ENCODE assay signal across 1 fruit fly cellular context in the genomic region with DNA sequence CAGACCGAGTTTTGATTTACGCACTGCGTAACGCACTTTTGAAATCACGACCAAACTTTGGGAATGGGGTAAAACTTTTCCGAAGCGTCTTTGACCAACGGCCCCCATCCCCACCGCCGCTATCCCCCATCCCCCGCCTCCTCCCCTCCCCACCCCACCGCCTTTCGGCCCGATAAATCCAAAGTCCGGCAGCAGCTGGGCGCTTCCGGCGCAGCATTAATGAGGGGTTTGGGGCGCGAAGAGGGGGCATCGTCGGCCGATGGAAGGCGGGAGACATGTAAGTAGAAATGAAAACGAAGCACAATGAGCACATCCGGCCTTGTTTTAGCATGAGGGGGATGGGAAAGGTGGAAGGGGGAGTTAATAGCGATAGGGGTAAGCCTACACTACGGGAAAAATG.
A peak's percentile ranks its signal among the peaks of the same experiment; 100 is the strongest.
TF ChIP-seq lines count a peak whose summit lies in the region.

No protein-coding gene starts in this region.

TF ChIP-seq in whole organism, embryonic, 481 proteins besides CTCF, POLR2A, EP300 and RAD21 (continued from another document and continues in another):
- no peak for TF ChIP-seq CG3847 (GFP tag; IDR thresholded peaks at IDR 0.05; lab: Robert Waterston, UW)
- TF ChIP-seq bbx (GFP tag; IDR thresholded peaks at IDR 0.05; lab: Robert Waterston, UW; ENCODE audit: partially characterized antibody), result no peak
- no peak for TF ChIP-seq CG1603 (tag; optimal IDR thresholded peaks at IDR 0.05; lab: Kevin White, UChicago)
- TF ChIP-seq HLH3B (GFP tag; IDR thresholded peaks at IDR 0.05; lab: Robert Waterston, UW), result no peak
- TF ChIP-seq CG30403 (GFP tag; optimal IDR thresholded peaks at IDR 0.05; lab: Kevin White, UChicago), result no peak
- TF ChIP-seq nom (GFP tag; optimal IDR thresholded peaks at IDR 0.05; lab: Kevin White, UChicago), result peak; percentile 96
- no peak for TF ChIP-seq Dad (GFP tag; optimal IDR thresholded peaks at IDR 0.05; lab: Kevin White, UChicago)
- no peak for TF ChIP-seq trem (tag; optimal IDR thresholded peaks at IDR 0.05; lab: Kevin White, UChicago)
- no peak for TF ChIP-seq ttk (GFP tag; IDR thresholded peaks at IDR 0.05; lab: Robert Waterston, UW)
- TF ChIP-seq BtbVII (GFP tag; optimal IDR thresholded peaks at IDR 0.05; lab: Kevin White, UChicago), result no peak
- TF ChIP-seq Side (GFP tag; optimal IDR thresholded peaks at IDR 0.05; lab: Kevin White, UChicago), result no peak
- TF ChIP-seq sens (GFP tag; lab: Kevin White, UChicago), result no peak
- TF ChIP-seq CG15073 (GFP tag; optimal IDR thresholded peaks at IDR 0.05; lab: Kevin White, UChicago), result no peak
- no peak for TF ChIP-seq Mrtf (GFP tag; IDR thresholded peaks at IDR 0.05; lab: Robert Waterston, UW)
- TF ChIP-seq z (GFP tag; IDR thresholded peaks at IDR 0.05; lab: Robert Waterston, UW), result no peak
- no peak for TF ChIP-seq pita (GFP tag; optimal IDR thresholded peaks at IDR 0.05; lab: Kevin White, UChicago)
- peak; percentile 30 for TF ChIP-seq lab (GFP tag; optimal IDR thresholded peaks at IDR 0.05; lab: Kevin White, UChicago)
- TF ChIP-seq Dbx (GFP tag; IDR thresholded peaks at IDR 0.05; lab: Robert Waterston, UW), result no peak
- no peak for TF ChIP-seq CG11723 (GFP tag; optimal IDR thresholded peaks at IDR 0.05; lab: Kevin White, UChicago)
- TF ChIP-seq CG32532 (GFP tag; IDR thresholded peaks at IDR 0.05; lab: Robert Waterston, UW), result peak; percentile 38
- TF ChIP-seq BEAF-32 (GFP tag; optimal IDR thresholded peaks at IDR 0.05; lab: Kevin White, UChicago), result no peak
- peak; percentile 56 for TF ChIP-seq Deaf1 (tag; optimal IDR thresholded peaks at IDR 0.05; lab: Kevin White, UChicago)
- no peak for TF ChIP-seq repo (GFP tag; optimal IDR thresholded peaks at IDR 0.05; lab: Kevin White, UChicago)
- no peak for TF ChIP-seq Myb (GFP tag; optimal IDR thresholded peaks at IDR 0.05; lab: Kevin White, UChicago)
- peak; percentile 23; the same call in 1 of the 2 replicates for TF ChIP-seq NFAT (GFP tag; IDR thresholded peaks at IDR 0.05; lab: Robert Waterston, UW)
- no peak for TF ChIP-seq CG13287 (GFP tag; IDR thresholded peaks at IDR 0.05; lab: Robert Waterston, UW; ENCODE audit: partially characterized antibody)
- TF ChIP-seq CG4282 (GFP tag; optimal IDR thresholded peaks at IDR 0.05; lab: Kevin White, UChicago), result no peak
- TF ChIP-seq nerfin-2 (GFP tag; IDR thresholded peaks at IDR 0.05; lab: Robert Waterston, UW; ENCODE audit: partially characterized antibody), result no peak
- no peak for TF ChIP-seq zfh1 (GFP tag; IDR thresholded peaks at IDR 0.05; lab: Robert Waterston, UW)
- no peak for TF ChIP-seq bcd (GFP tag; optimal IDR thresholded peaks at IDR 0.05; lab: Kevin White, UChicago)
- no peak for TF ChIP-seq CG17186 (GFP tag; optimal IDR thresholded peaks at IDR 0.05; lab: Kevin White, UChicago)
- peak; percentile 17 for TF ChIP-seq CG15514 (GFP tag; optimal IDR thresholded peaks at IDR 0.05; lab: Kevin White, UChicago)
- TF ChIP-seq fru (optimal IDR thresholded peaks at IDR 0.05; lab: Kevin White, UChicago), result no peak
- no peak for TF ChIP-seq CG31441 (GFP tag; IDR thresholded peaks at IDR 0.05; lab: Robert Waterston, UW)
- TF ChIP-seq bowl (GFP tag; IDR thresholded peaks at IDR 0.05; lab: Robert Waterston, UW), result no peak
- TF ChIP-seq kni (GFP tag; optimal IDR thresholded peaks at IDR 0.05; lab: Kevin White, UChicago), result no peak
- peak; percentile 52; the same call in 1 of the 3 replicates for TF ChIP-seq ci (GFP tag; IDR thresholded peaks at IDR 0.05; lab: Robert Waterston, UW)
- TF ChIP-seq ATbp (GFP tag; optimal IDR thresholded peaks at IDR 0.05; lab: Kevin White, UChicago), result peak; percentile 3
- TF ChIP-seq Sin3A (optimal IDR thresholded peaks at IDR 0.05; lab: Kevin White, UChicago), result no peak
- TF ChIP-seq Blimp-1 (GFP tag; optimal IDR thresholded peaks at IDR 0.05; lab: Kevin White, UChicago), result no peak
- TF ChIP-seq wek (GFP tag; optimal IDR thresholded peaks at IDR 0.05; lab: Kevin White, UChicago), result peak; percentile 37
- TF ChIP-seq disco-r (GFP tag; optimal IDR thresholded peaks at IDR 0.05; lab: Kevin White, UChicago), result no peak
- no peak for TF ChIP-seq run (tag; optimal IDR thresholded peaks at IDR 0.05; lab: Kevin White, UChicago)
- TF ChIP-seq odd (GFP tag; optimal IDR thresholded peaks at IDR 0.05; lab: Kevin White, UChicago), result no peak
- TF ChIP-seq CG30431 (GFP tag; optimal IDR thresholded peaks at IDR 0.05; lab: Kevin White, UChicago), result no peak
- no peak for TF ChIP-seq rib (GFP tag; IDR thresholded peaks at IDR 0.05; lab: Robert Waterston, UW)
- TF ChIP-seq mirr (GFP tag; optimal IDR thresholded peaks at IDR 0.05; lab: Kevin White, UChicago), result peak; percentile 41
- no peak for TF ChIP-seq CG4730 (GFP tag; IDR thresholded peaks at IDR 0.05; lab: Robert Waterston, UW)
- no peak for TF ChIP-seq fu2 (GFP tag; optimal IDR thresholded peaks at IDR 0.05; lab: Kevin White, UChicago)
- TF ChIP-seq CG10979 (tag; optimal IDR thresholded peaks at IDR 0.05; lab: Kevin White, UChicago), result no peak
- no peak for TF ChIP-seq CG12391 (tag; optimal IDR thresholded peaks at IDR 0.05; lab: Kevin White, UChicago)
- TF ChIP-seq CG4424 (GFP tag; optimal IDR thresholded peaks at IDR 0.05; lab: Kevin White, UChicago), result no peak
- TF ChIP-seq CG1602 (GFP tag; optimal IDR thresholded peaks at IDR 0.05; lab: Kevin White, UChicago), result no peak
- no peak for TF ChIP-seq CG3838 (GFP tag; optimal IDR thresholded peaks at IDR 0.05; lab: Kevin White, UChicago)
- no peak for TF ChIP-seq onecut (GFP tag; IDR thresholded peaks at IDR 0.05; lab: Robert Waterston, UW)
- TF ChIP-seq cato (GFP tag; optimal IDR thresholded peaks at IDR 0.05; lab: Kevin White, UChicago; ENCODE audit: borderline replicate concordance), result no peak
- peak; percentile 19 for TF ChIP-seq dmrt99B (tag; optimal IDR thresholded peaks at IDR 0.05; lab: Kevin White, UChicago)
- TF ChIP-seq CG6791 (GFP tag; IDR thresholded peaks at IDR 0.05; lab: Robert Waterston, UW; ENCODE audit: partially characterized antibody), result no peak
- TF ChIP-seq CG1647 (GFP tag; optimal IDR thresholded peaks at IDR 0.05; lab: Kevin White, UChicago), result no peak
- no peak for TF ChIP-seq Atf3 (GFP tag; optimal IDR thresholded peaks at IDR 0.05; lab: Kevin White, UChicago)
- TF ChIP-seq aop (GFP tag; IDR thresholded peaks at IDR 0.05; lab: Robert Waterston, UW), result peak; percentile 88
- no peak for TF ChIP-seq CG15601 (tag; optimal IDR thresholded peaks at IDR 0.05; lab: Kevin White, UChicago)
- TF ChIP-seq Jarid2 (GFP tag; optimal IDR thresholded peaks at IDR 0.05; lab: Kevin White, UChicago), result peak; percentile 17
- TF ChIP-seq abd-A (tag; optimal IDR thresholded peaks at IDR 0.05; lab: Kevin White, UChicago), result peak; percentile 27
- no peak for TF ChIP-seq CG13894 (tag; optimal IDR thresholded peaks at IDR 0.05; lab: Kevin White, UChicago)
- peak; percentile 12 for TF ChIP-seq CG12071 (GFP tag; optimal IDR thresholded peaks at IDR 0.05; lab: Kevin White, UChicago)
- no peak for TF ChIP-seq CG5953 (GFP tag; IDR thresholded peaks at IDR 0.05; lab: Robert Waterston, UW)
- no peak for TF ChIP-seq CG15011 (GFP tag; optimal IDR thresholded peaks at IDR 0.05; lab: Kevin White, UChicago)
- TF ChIP-seq unc-4 (GFP tag; IDR thresholded peaks at IDR 0.05; lab: Robert Waterston, UW; ENCODE audit: partially characterized antibody), result no peak
- TF ChIP-seq luna (GFP tag; optimal IDR thresholded peaks at IDR 0.05; lab: Kevin White, UChicago), result no peak
- TF ChIP-seq Fer1 (GFP tag; optimal IDR thresholded peaks at IDR 0.05; lab: Kevin White, UChicago), result no peak
- TF ChIP-seq unpg (GFP tag; optimal IDR thresholded peaks at IDR 0.05; lab: Kevin White, UChicago), result no peak
- no peak for TF ChIP-seq CG6683 (GFP tag; optimal IDR thresholded peaks at IDR 0.05; lab: Kevin White, UChicago)
- no peak for TF ChIP-seq CG11504 (tag; optimal IDR thresholded peaks at IDR 0.05; lab: Kevin White, UChicago)
- TF ChIP-seq bsh (GFP tag; optimal IDR thresholded peaks at IDR 0.05; lab: Kevin White, UChicago), result peak in 1 of 2 experiments; percentile 59
- TF ChIP-seq CG12155 (GFP tag; optimal IDR thresholded peaks at IDR 0.05; lab: Kevin White, UChicago), result no peak
- TF ChIP-seq chm (GFP tag; IDR thresholded peaks at IDR 0.05; lab: Robert Waterston, UW), result no peak
- no peak for TF ChIP-seq Dek (tag; optimal IDR thresholded peaks at IDR 0.05; lab: Kevin White, UChicago)
- TF ChIP-seq Ptx1 (GFP tag; IDR thresholded peaks at IDR 0.05; lab: Robert Waterston, UW), result no peak
- no peak for TF ChIP-seq danr (GFP tag; IDR thresholded peaks at IDR 0.05; lab: Robert Waterston, UW)
- TF ChIP-seq Ets97D (GFP tag; optimal IDR thresholded peaks at IDR 0.05; lab: Kevin White, UChicago), result no peak
- peak; percentile 45 for TF ChIP-seq gcm (GFP tag; optimal IDR thresholded peaks at IDR 0.05; lab: Kevin White, UChicago)
- no peak for TF ChIP-seq dmrt11E (tag; optimal IDR thresholded peaks at IDR 0.05; lab: Kevin White, UChicago)
- no peak for TF ChIP-seq CG7963 (GFP tag; IDR thresholded peaks at IDR 0.05; lab: Robert Waterston, UW; ENCODE audit: partially characterized antibody)
- TF ChIP-seq Meics (GFP tag; optimal IDR thresholded peaks at IDR 0.05; lab: Kevin White, UChicago), result no peak
- TF ChIP-seq CG14667 (GFP tag; IDR thresholded peaks at IDR 0.05; lab: Robert Waterston, UW), result no peak
- peak; percentile 62 for TF ChIP-seq CG12769 (tag; optimal IDR thresholded peaks at IDR 0.05; lab: Kevin White, UChicago)
- no peak for TF ChIP-seq Ssrp (tag; optimal IDR thresholded peaks at IDR 0.05; lab: Kevin White, UChicago)
- TF ChIP-seq Sox100B (GFP tag; optimal IDR thresholded peaks at IDR 0.05; lab: Kevin White, UChicago), result no peak
- TF ChIP-seq croc (GFP tag; conservative IDR thresholded peaks at IDR 0.05; lab: Robert Waterston, UW), result no peak
- TF ChIP-seq Rfx (GFP tag; IDR thresholded peaks at IDR 0.05; lab: Robert Waterston, UW), result no peak
- no peak for TF ChIP-seq amos (GFP tag; IDR thresholded peaks at IDR 0.05; lab: Robert Waterston, UW; ENCODE audit: partially characterized antibody)
- TF ChIP-seq B-H1 (GFP tag; IDR thresholded peaks at IDR 0.05; lab: Robert Waterston, UW), result no peak
- peak; percentile 43 for TF ChIP-seq nau (GFP tag; optimal IDR thresholded peaks at IDR 0.05; lab: Kevin White, UChicago)
- TF ChIP-seq chinmo (GFP tag; IDR thresholded peaks at IDR 0.05; lab: Robert Waterston, UW; ENCODE audit: partially characterized antibody), result 0 out of 4 replicates have a peak, but pooled peaks have one; percentile 8
- no peak for TF ChIP-seq Antp (GFP tag; optimal IDR thresholded peaks at IDR 0.05; lab: Kevin White, UChicago)
- no peak for TF ChIP-seq ro (GFP tag; IDR thresholded peaks at IDR 0.05; lab: Robert Waterston, UW)
- no peak for TF ChIP-seq sc (optimal IDR thresholded peaks at IDR 0.05; lab: Kevin White, UChicago)
- TF ChIP-seq sc (GFP tag; optimal IDR thresholded peaks at IDR 0.05; lab: Kevin White, UChicago), result no peak
- no peak for TF ChIP-seq CG42726 (GFP tag; IDR thresholded peaks at IDR 0.05; lab: Robert Waterston, UW; ENCODE audit: partially characterized antibody)
- no peak for TF ChIP-seq ham (GFP tag; IDR thresholded peaks at IDR 0.05; lab: Robert Waterston, UW)
- peak; percentile 96 for TF ChIP-seq crol (GFP tag; IDR thresholded peaks at IDR 0.05; lab: Robert Waterston, UW)
- TF ChIP-seq CG14441 (GFP tag; IDR thresholded peaks at IDR 0.05; lab: Robert Waterston, UW), result no peak
- peak in 1 of 2 experiments; percentile 60 for TF ChIP-seq Eip74EF (GFP tag; optimal IDR thresholded peaks at IDR 0.05; lab: Kevin White, UChicago)
- TF ChIP-seq CG13296 (GFP tag; optimal IDR thresholded peaks at IDR 0.05; lab: Kevin White, UChicago), result no peak
- no peak for TF ChIP-seq ssp (GFP tag; IDR thresholded peaks at IDR 0.05; lab: Robert Waterston, UW)
- no peak for TF ChIP-seq inv (GFP tag; IDR thresholded peaks at IDR 0.05; lab: Robert Waterston, UW; ENCODE audit: partially characterized antibody)
- TF ChIP-seq da (GFP tag; optimal IDR thresholded peaks at IDR 0.05; lab: Kevin White, UChicago), result no peak
- peak; percentile 27 for TF ChIP-seq pros (GFP tag; optimal IDR thresholded peaks at IDR 0.05; lab: Kevin White, UChicago)
- TF ChIP-seq CG6654 (GFP tag; optimal IDR thresholded peaks at IDR 0.05; lab: Kevin White, UChicago), result no peak
- TF ChIP-seq CG33557 (GFP tag; optimal IDR thresholded peaks at IDR 0.05; lab: Kevin White, UChicago), result no peak
- no peak for TF ChIP-seq CG17829 (tag; optimal IDR thresholded peaks at IDR 0.05; lab: Kevin White, UChicago)
- no peak for TF ChIP-seq al (GFP tag; IDR thresholded peaks at IDR 0.05; lab: Robert Waterston, UW)
- no peak for TF ChIP-seq NC2β (GFP tag; optimal IDR thresholded peaks at IDR 0.05; lab: Kevin White, UChicago)
- no peak for TF ChIP-seq Nf-YB (GFP tag; optimal IDR thresholded peaks at IDR 0.05; lab: Kevin White, UChicago)
- no peak for TF ChIP-seq CG17568 (GFP tag; optimal IDR thresholded peaks at IDR 0.05; lab: Kevin White, UChicago)
- no peak for TF ChIP-seq Pdp1 (GFP tag; optimal IDR thresholded peaks at IDR 0.05; lab: Kevin White, UChicago)
- TF ChIP-seq ems (GFP tag; optimal IDR thresholded peaks at IDR 0.05; lab: Kevin White, UChicago), result no peak
- peak; percentile 15 for TF ChIP-seq CG6254 (GFP tag; optimal IDR thresholded peaks at IDR 0.05; lab: Kevin White, UChicago)
- no peak for TF ChIP-seq sug (tag; optimal IDR thresholded peaks at IDR 0.05; lab: Kevin White, UChicago)
- no peak for TF ChIP-seq CG17359 (tag; optimal IDR thresholded peaks at IDR 0.05; lab: Kevin White, UChicago)
- TF ChIP-seq D (optimal IDR thresholded peaks at IDR 0.05; lab: Kevin White, UChicago), result no peak
- no peak for TF ChIP-seq D (GFP tag; optimal IDR thresholded peaks at IDR 0.05; lab: Kevin White, UChicago)
- no peak for TF ChIP-seq Sry-β (GFP tag; optimal IDR thresholded peaks at IDR 0.05; lab: Kevin White, UChicago)
- TF ChIP-seq Elba2 (GFP tag; optimal IDR thresholded peaks at IDR 0.05; lab: Kevin White, UChicago), result no peak
- TF ChIP-seq CG10462 (GFP tag; optimal IDR thresholded peaks at IDR 0.05; lab: Kevin White, UChicago), result no peak
- TF ChIP-seq Sox102F (GFP tag; optimal IDR thresholded peaks at IDR 0.05; lab: Kevin White, UChicago), result no peak
- TF ChIP-seq ewg (GFP tag; optimal IDR thresholded peaks at IDR 0.05; lab: Kevin White, UChicago), result no peak
- TF ChIP-seq Hmr (GFP tag; optimal IDR thresholded peaks at IDR 0.05; lab: Kevin White, UChicago), result no peak
- TF ChIP-seq CG4328 (GFP tag; optimal IDR thresholded peaks at IDR 0.05; lab: Kevin White, UChicago), result no peak
- TF ChIP-seq CG10543 (GFP tag; optimal IDR thresholded peaks at IDR 0.05; lab: Kevin White, UChicago), result peak; percentile 65
- TF ChIP-seq dati (GFP tag; IDR thresholded peaks at IDR 0.05; lab: Robert Waterston, UW), result no peak
- no peak for TF ChIP-seq CG9609 (GFP tag; optimal IDR thresholded peaks at IDR 0.05; lab: Kevin White, UChicago)
